Worm (Caenorhabditis elegans) whole organism, late embryonic: ENCODE data around the gene C02F5.10.

Source experiments
- C08G9.2 ChIP-seq: sonication (generic microtip); optimal IDR thresholded peaks from 2 replicates; lab custom pipeline; 2016; ENCODE audit warnings: mild to moderate bottlenecking, missing genetic modification characterization, moderate library complexity, missing compliant biosample characterization
- C38D4.7 ChIP-seq: fragments of 200-800 bp; sonication (Bioruptor generic); optimal IDR thresholded peaks from 2 replicates; lab custom pipeline; 2018; ENCODE audit warnings: mild to moderate bottlenecking, missing genetic modification characterization, moderate library complexity, missing compliant biosample characterization
- K02D7.2 ChIP-seq: sonication (generic microtip); optimal IDR thresholded peaks from 2 replicates; lab custom pipeline; 2017; ENCODE audit warnings: mild to moderate bottlenecking, missing genetic modification characterization, missing compliant biosample characterization
- K09A11.1 ChIP-seq: sonication (generic microtip); optimal IDR thresholded peaks from 2 replicates; lab custom pipeline; 2017; ENCODE audit warnings: antibody characterized with exemption, mild to moderate bottlenecking, missing genetic modification characterization, missing compliant biosample characterization; ENCODE audit not compliant: insufficient read depth
- T23F11.4 ChIP-seq: fragments of 200-800 bp; sonication (Bioruptor generic); optimal IDR thresholded peaks from 2 replicates; lab custom pipeline; 2018; ENCODE audit warnings: mild to moderate bottlenecking, missing genetic modification characterization, missing compliant biosample characterization
- Y22D7AL.16 ChIP-seq: sonication (generic microtip); optimal IDR thresholded peaks from 2 replicates; lab custom pipeline; 2016; ENCODE audit warnings: missing genetic modification characterization, missing compliant biosample characterization
- ahr-1 ChIP-seq: sonication (generic microtip); optimal IDR thresholded peaks from 2 replicates; lab custom pipeline; 2016; ENCODE audit warnings: missing genetic modification characterization, missing compliant biosample characterization
- ama-1 ChIP-seq: fragments of 150-350 bp; optimal IDR thresholded peaks from 2 replicates; lab custom pipeline; 2014
- ceh-14 ChIP-seq: sonication (generic microtip); optimal IDR thresholded peaks from 2 replicates; lab custom pipeline; 2016; ENCODE audit warnings: missing genotype, missing genetic modification characterization, missing compliant biosample characterization
- ceh-18 ChIP-seq: sonication (generic microtip); optimal IDR thresholded peaks from 2 replicates; lab custom pipeline; 2016; ENCODE audit warnings: missing genetic modification characterization, missing compliant biosample characterization
- ceh-19 ChIP-seq: fragments of 200-800 bp; sonication (Bioruptor generic); optimal IDR thresholded peaks from 2 replicates; lab custom pipeline; 2018; ENCODE audit warnings: mild to moderate bottlenecking, missing genetic modification characterization, missing compliant biosample characterization
- ceh-2 ChIP-seq: sonication (generic microtip); optimal IDR thresholded peaks from 2 replicates; lab custom pipeline; 2016; ENCODE audit warnings: missing genotype, missing genetic modification characterization, missing compliant biosample characterization
- ceh-24 ChIP-seq: sonication (generic microtip); optimal IDR thresholded peaks from 2 replicates; lab custom pipeline; 2016; ENCODE audit warnings: mild to moderate bottlenecking, missing genetic modification characterization, missing compliant biosample characterization
- ceh-30 ChIP-seq: fragments of 150-350 bp; optimal IDR thresholded peaks from 2 replicates; lab custom pipeline; 2014; ENCODE audit warnings: missing biosample characterization, missing genetic modification characterization
- ceh-6 ChIP-seq: fragments of 200-800 bp; sonication (Bioruptor generic); optimal IDR thresholded peaks from 2 replicates; lab custom pipeline; 2018; ENCODE audit warnings: mild to moderate bottlenecking, missing genetic modification characterization, missing compliant biosample characterization
- ceh-9 ChIP-seq: sonication (generic microtip); optimal IDR thresholded peaks from 2 replicates; lab custom pipeline; 2016; ENCODE audit warnings: mild to moderate bottlenecking, missing genetic modification characterization, inconsistent platforms, missing compliant biosample characterization
- che-1 ChIP-seq: sonication (generic microtip); optimal IDR thresholded peaks from 2 replicates; lab custom pipeline; 2016; ENCODE audit warnings: mild to moderate bottlenecking, missing genetic modification characterization, missing compliant biosample characterization
- dve-1 ChIP-seq: sonication (generic microtip); optimal IDR thresholded peaks from 2 replicates; lab custom pipeline; 2017; ENCODE audit warnings: antibody characterized with exemption, mild to moderate bottlenecking, missing genetic modification characterization, missing compliant biosample characterization
- hlh-15 ChIP-seq: sonication (generic microtip); optimal IDR thresholded peaks from 2 replicates; lab custom pipeline; 2016; ENCODE audit warnings: missing genetic modification characterization, missing compliant biosample characterization
- hlh-30 ChIP-seq: sonication (generic microtip); optimal IDR thresholded peaks from 2 replicates; lab custom pipeline; 2017; ENCODE audit warnings: antibody characterized with exemption, missing genetic modification characterization, missing compliant biosample characterization; ENCODE audit not compliant: insufficient read depth
- hlh-6 ChIP-seq: sonication (generic microtip); optimal IDR thresholded peaks from 2 replicates; lab custom pipeline; 2016; ENCODE audit warnings: missing genotype, missing genetic modification characterization, missing compliant biosample characterization
- hlh-8 ChIP-seq: sonication (generic microtip); optimal IDR thresholded peaks from 2 replicates; lab custom pipeline; 2016; ENCODE audit warnings: missing genotype, missing genetic modification characterization, missing compliant biosample characterization
- madf-2 ChIP-seq: sonication (generic microtip); optimal IDR thresholded peaks from 2 replicates; lab custom pipeline; 2017; ENCODE audit warnings: missing genetic modification characterization, missing compliant biosample characterization
- nhr-11 ChIP-seq: fragments of 150-350 bp; optimal IDR thresholded peaks from 2 replicates; lab custom pipeline; 2014; ENCODE audit warnings: missing biosample characterization, missing genetic modification characterization
- nhr-232 ChIP-seq: sonication (generic microtip); optimal IDR thresholded peaks from 2 replicates; lab custom pipeline; 2016; ENCODE audit warnings: missing genetic modification characterization, missing compliant biosample characterization
- npax-4 ChIP-seq: sonication (generic microtip); optimal IDR thresholded peaks from 2 replicates; lab custom pipeline; 2016; ENCODE audit warnings: missing genetic modification characterization, missing compliant biosample characterization
- pag-3 ChIP-seq: sonication (generic microtip); optimal IDR thresholded peaks from 2 replicates; lab custom pipeline; 2016; ENCODE audit warnings: missing compliant biosample characterization, missing genetic modification characterization, borderline replicate concordance
- pat-9 ChIP-seq: fragments of 200-800 bp; sonication (Bioruptor generic); optimal IDR thresholded peaks from 2 replicates; lab custom pipeline; 2018; ENCODE audit warnings: mild to moderate bottlenecking, missing genetic modification characterization, moderate library complexity, missing compliant biosample characterization
- pha-4 ChIP-seq: fragments of 150-350 bp; optimal IDR thresholded peaks from 2 replicates; lab custom pipeline; 2018; ENCODE audit warnings: missing biosample characterization, missing genetic modification reagents, missing genetic modification characterization
- pqm-1 ChIP-seq: sonication (generic microtip); optimal IDR thresholded peaks from 2 replicates; lab custom pipeline; 2016; ENCODE audit warnings: missing genetic modification characterization, missing compliant biosample characterization
- sdc-2 ChIP-seq: sonication (generic microtip); optimal IDR thresholded peaks from 2 replicates; lab custom pipeline; 2016; ENCODE audit warnings: missing genotype, missing genetic modification characterization, missing compliant biosample characterization
- syd-9 ChIP-seq: sonication (generic microtip); optimal IDR thresholded peaks from 2 replicates; lab custom pipeline; 2016; ENCODE audit warnings: mild to moderate bottlenecking, missing genetic modification characterization, moderate library complexity, missing compliant biosample characterization
- tbx-2 ChIP-seq: sonication (generic microtip); optimal IDR thresholded peaks from 2 replicates; lab custom pipeline; 2016; ENCODE audit warnings: missing genetic modification characterization, missing compliant biosample characterization
- tbx-7 ChIP-seq: sonication (generic microtip); optimal IDR thresholded peaks from 2 replicates; lab custom pipeline; 2016; ENCODE audit warnings: missing genotype, missing genetic modification characterization, missing compliant biosample characterization
- ttx-3 ChIP-seq: sonication (generic microtip); optimal IDR thresholded peaks from 2 replicates; lab custom pipeline; 2016; ENCODE audit warnings: missing genetic modification reagents, missing genetic modification characterization, missing compliant biosample characterization
- unc-3 ChIP-seq, 2 experiments: fragments of 200-800 bp in 1 of 2; sonication (Bioruptor generic) in 1 of 2; sonication (generic microtip) in 1 of 2; conservative IDR thresholded peaks in 1 of 2; optimal IDR thresholded peaks in 1 of 2; 2 replicates each; pipeline versions ENCODE4 v1.3.6 to Lab custom; 2016 to 2022; ENCODE audit warnings: missing compliant biosample characterization in 2 of 2, missing genetic modification characterization in 2 of 2, missing genetic modification reagents in 1 of 2
- unc-42 ChIP-seq: sonication (generic microtip); optimal IDR thresholded peaks from 2 replicates; lab custom pipeline; 2016; ENCODE audit warnings: missing genotype, missing genetic modification characterization, missing compliant biosample characterization
- ztf-16 ChIP-seq: sonication (generic microtip); optimal IDR thresholded peaks from 2 replicates; lab custom pipeline; 2017; ENCODE audit warnings: missing genetic modification characterization, missing compliant biosample characterization

Gene C02F5.10

ce11 chrIII:8245591-8245990, 3.7 kb downstream of the C02F5.10 start, which contains the start of gene C02F5.3:
C02F5.3 (plus strand) TSS chrIII:8245891.
- TF ChIP-seq K09A11.1 (tag; lab: Kevin White, UChicago) (no peak), ahr-1 (tag; lab: Kevin White, UChicago) (no peak), ceh-14 (tag; lab: Kevin White, UChicago) (no peak), nhr-11 (tag; lab: Kevin White, UChicago) (no peak), ceh-6 (GFP tag; lab: Kevin White, UChicago) (no peak), ama-1 (no peak), tbx-2 (no peak)

- TF ChIP-seq unc-3 (GFP tag; conservative IDR thresholded peaks at IDR 0.05; lab: Robert Waterston, UW) (no peak), unc-3 (tag; optimal IDR thresholded peaks at IDR 0.05; lab: Kevin White, UChicago) (no peak), madf-2 (tag; lab: Kevin White, UChicago) (no peak), ceh-9 (tag; lab: Kevin White, UChicago) (no peak)
Observed at ce11 chrIII:8244052-8244451, 5.2 kb downstream of the C02F5.10 start, which contains the start of the genes pbs-6 and cids-1. pbs-6 (minus strand) TSS chrIII:8244092. cids-1 (plus strand) TSS chrIII:8244445.

ce11 chrIII:8242809-8243208, 6.5 kb downstream of the C02F5.10 start, which contains the start of gene C02F5.12:
C02F5.12 (minus strand) TSS chrIII:8243029.
- TF ChIP-seq hlh-6 (no peak), hlh-8 (tag; lab: Kevin White, UChicago) (no peak), hlh-30 (tag; lab: Kevin White, UChicago) (peak; percentile 31), sdc-2 (tag; lab: Kevin White, UChicago) (no peak), Y22D7AL.16 (no peak), dve-1 (tag; lab: Kevin White, UChicago) (no peak), hlh-15 (tag; lab: Kevin White, UChicago) (no peak), pha-4 (no peak), K02D7.2 (tag; lab: Kevin White, UChicago) (no peak), ama-1 (no peak), ztf-16 (tag; lab: Kevin White, UChicago) (no peak), ceh-30 (tag; lab: Kevin White, UChicago) (peak; percentile 100), pat-9 (tag; lab: Kevin White, UChicago) (no peak), che-1 (tag; lab: Kevin White, UChicago) (no peak), T23F11.4 (GFP tag; lab: Kevin White, UChicago) (no peak), npax-4 (tag; lab: Kevin White, UChicago) (no peak), ttx-3 (tag; lab: Kevin White, UChicago) (no peak), pag-3 (tag; lab: Kevin White, UChicago) (no peak), syd-9 (no peak), ceh-24 (tag; lab: Kevin White, UChicago) (no peak), unc-42 (no peak), C38D4.7 (GFP tag; lab: Kevin White, UChicago) (no peak), C08G9.2 (no peak), ceh-9 (tag; lab: Kevin White, UChicago) (no peak), nhr-232 (tag; lab: Kevin White, UChicago) (peak; percentile 7)

- no peak for TF ChIP-seq ceh-2
- no peak for TF ChIP-seq K02D7.2 (tag; lab: Kevin White, UChicago)
- TF ChIP-seq ceh-19 (GFP tag; lab: Kevin White, UChicago) = no peak
- no peak for TF ChIP-seq pat-9 (tag; lab: Kevin White, UChicago)
- TF ChIP-seq pqm-1 (tag; lab: Kevin White, UChicago) = no peak
- no peak for TF ChIP-seq ceh-18
- TF ChIP-seq Y22D7AL.16 = no peak
- no peak for TF ChIP-seq tbx-7
- TF ChIP-seq, all 69 proteins: peak for 0
Observed at ce11 chrIII:8240948-8241347, 8.3 kb downstream of the C02F5.10 start.
